Fruit fly (Drosophila melanogaster) whole organism, embryonic: ENCODE data around the gene Ugt35A1.

ENCODE experiments used
- Atf-2 ChIP-seq: fragments of 200-800 bp; sonication (Bioruptor generic); optimal IDR thresholded peaks from 2 replicates; lab custom pipeline; 2016; ENCODE audit warnings: missing biosample characterization, missing genetic modification characterization
- CG16779 ChIP-seq: fragments of 200-800 bp; sonication (Bioruptor generic); IDR thresholded peaks from 2 replicates; pipeline ENCODE4 v1.3.6; 2022; ENCODE audit warnings: missing biosample characterization, missing genetic modification characterization
- CG17612 ChIP-seq: fragments of 200-800 bp; sonication (Bioruptor generic); IDR thresholded peaks from 2 replicates; pipeline ENCODE4 v1.3.6; 2022; ENCODE audit warnings: missing biosample characterization, missing genetic modification characterization
- CG17802 ChIP-seq: fragments of 200-800 bp; sonication (Bioruptor generic); optimal IDR thresholded peaks from 2 replicates; lab custom pipeline; 2018; ENCODE audit warnings: missing biosample characterization, mild to moderate bottlenecking, missing genetic modification characterization, moderate library complexity
- CG17912 ChIP-seq: fragments of 200-800 bp; sonication (Bioruptor generic); optimal IDR thresholded peaks from 2 replicates; lab custom pipeline; 2018; ENCODE audit warnings: missing biosample characterization, mild to moderate bottlenecking, missing genetic modification characterization
- CG2199 ChIP-seq: fragments of 200-800 bp; sonication (Bioruptor generic); IDR thresholded peaks from 3 replicates; pipeline ENCODE4 v1.3.6; 2022; ENCODE audit warnings: missing biosample characterization, missing genetic modification characterization
- CG34376 ChIP-seq: fragments of 200-800 bp; sonication (Bioruptor generic); optimal IDR thresholded peaks from 2 replicates; lab custom pipeline; 2018; ENCODE audit warnings: missing biosample characterization, mild to moderate bottlenecking, missing genetic modification characterization
- CG3726 ChIP-seq: fragments of 200-800 bp; sonication (Bioruptor generic); IDR thresholded peaks from 3 replicates; pipeline ENCODE4, ENCODE4 v1.3.6; 2022; ENCODE audit warnings: missing biosample characterization, missing genetic modification characterization
- CG3995 ChIP-seq: fragments of 200-800 bp; sonication (Bioruptor generic); optimal IDR thresholded peaks from 3 replicates; lab custom pipeline; 2016; ENCODE audit warnings: missing biosample characterization, missing genetic modification characterization
- CG4707 ChIP-seq: fragments of 200-800 bp; sonication (Bioruptor generic); optimal IDR thresholded peaks from 2 replicates; lab custom pipeline; 2018; ENCODE audit warnings: missing biosample characterization, mild to moderate bottlenecking, missing genetic modification characterization, moderate library complexity
- CG4730 ChIP-seq: fragments of 200-800 bp; sonication (Bioruptor generic); IDR thresholded peaks from 2 replicates; pipeline ENCODE4 v1.3.6; 2022; ENCODE audit warnings: missing biosample characterization, missing genetic modification characterization
- CG4820 ChIP-seq: fragments of 200-800 bp; sonication (Bioruptor generic); optimal IDR thresholded peaks from 3 replicates; lab custom pipeline; 2016; ENCODE audit warnings: missing biosample characterization, missing genetic modification characterization
- CG5245 ChIP-seq: fragments of 200-800 bp; sonication (Bioruptor generic); optimal IDR thresholded peaks from 3 replicates; lab custom pipeline; 2016; ENCODE audit warnings: missing biosample characterization, missing genetic modification characterization
- CG6254 ChIP-seq: fragments of 200-800 bp; sonication (Bioruptor generic); optimal IDR thresholded peaks from 3 replicates; lab custom pipeline; 2017; ENCODE audit warnings: mild to moderate bottlenecking, missing biosample characterization, missing genetic modification reagents, missing genetic modification characterization
- CG6791 ChIP-seq: fragments of 200-800 bp; sonication (Bioruptor generic); IDR thresholded peaks from 3 replicates; pipeline ENCODE4 v1.3.6; 2022; ENCODE audit warnings: missing biosample characterization, missing genetic modification characterization; ENCODE audit not compliant: partially characterized antibody
- CG7357 ChIP-seq: fragments of 200-800 bp; sonication (Bioruptor generic); IDR thresholded peaks from 3 replicates; pipeline ENCODE4 v1.3.6; 2022; ENCODE audit warnings: missing biosample characterization, missing genetic modification characterization
- CG7987 ChIP-seq: fragments of 200-800 bp; sonication (Bioruptor generic); optimal IDR thresholded peaks from 2 replicates; lab custom pipeline; 2018; ENCODE audit warnings: missing biosample characterization, mild to moderate bottlenecking, missing genetic modification characterization, moderate library complexity
- CG8281 ChIP-seq: fragments of 200-800 bp; sonication (Bioruptor generic); optimal IDR thresholded peaks from 2 replicates; lab custom pipeline; 2018; ENCODE audit warnings: missing biosample characterization, mild to moderate bottlenecking, missing genetic modification characterization, moderate library complexity
- CG8478 ChIP-seq: fragments of >200 bp; optimal IDR thresholded peaks from 2 replicates; lab custom pipeline; 2018
- CG9215 ChIP-seq: fragments of 200-800 bp; sonication (Bioruptor generic); IDR thresholded peaks from 2 replicates; pipeline ENCODE4 v1.3.6; 2022; ENCODE audit warnings: missing biosample characterization, missing genetic modification characterization
- HHEX ChIP-seq: fragments of 200-800 bp; sonication (Bioruptor generic); optimal IDR thresholded peaks from 3 replicates; lab custom pipeline; 2017; ENCODE audit warnings: missing biosample characterization, mild to moderate bottlenecking, missing genetic modification characterization, missing genetic modification reagents
- MESR4 ChIP-seq: fragments of 200-800 bp; sonication (Bioruptor generic); optimal IDR thresholded peaks from 2 replicates; lab custom pipeline; 2018; ENCODE audit warnings: missing biosample characterization, mild to moderate bottlenecking, missing genetic modification characterization, moderate library complexity
- Opbp ChIP-seq: fragments of 200-800 bp; sonication (Bioruptor generic); IDR thresholded peaks from 3 replicates; pipeline ENCODE4 v1.3.6; 2022; ENCODE audit warnings: missing biosample characterization, missing genetic modification characterization; ENCODE audit not compliant: partially characterized antibody
- PHDP ChIP-seq: fragments of 200-800 bp; sonication (Bioruptor generic); optimal IDR thresholded peaks from 3 replicates; lab custom pipeline; 2018; ENCODE audit warnings: missing biosample characterization, mild to moderate bottlenecking, missing genetic modification characterization, moderate library complexity
- Ravus ChIP-seq: fragments of 200-800 bp; sonication (Bioruptor generic); IDR thresholded peaks from 2 replicates; pipeline ENCODE4 v1.3.6; 2022; ENCODE audit warnings: missing biosample characterization, missing genetic modification characterization
- Sox102F ChIP-seq: fragments of 200-800 bp; sonication (Bioruptor generic); optimal IDR thresholded peaks from 2 replicates; lab custom pipeline; 2018; ENCODE audit warnings: missing biosample characterization, mild to moderate bottlenecking, missing genetic modification characterization, moderate library complexity
- Trl ChIP-seq, 3 experiments: fragments of >200 bp in 2 of 3; fragments of 200-800 bp in 1 of 3; sonication (Bioruptor generic) in 1 of 3; optimal IDR thresholded peaks; 2 replicates in 1 of 3; 3 replicates in 2 of 3; lab custom pipeline; 2016 to 2017; ENCODE audit warnings: missing biosample characterization in 1 of 3, missing genetic modification characterization in 1 of 3
- amos ChIP-seq: fragments of 200-800 bp; sonication (Bioruptor generic); IDR thresholded peaks from 2 replicates; pipeline ENCODE4 v1.3.6; 2022; ENCODE audit warnings: missing biosample characterization, missing genetic modification characterization; ENCODE audit not compliant: partially characterized antibody
- ash1 ChIP-seq: fragments of 200-800 bp; sonication (Bioruptor generic); optimal IDR thresholded peaks from 2 replicates; lab custom pipeline; 2018; ENCODE audit warnings: missing biosample characterization, mild to moderate bottlenecking, missing genetic modification characterization
- bigmax ChIP-seq: fragments of 200-800 bp; sonication (Bioruptor generic); optimal IDR thresholded peaks from 2 replicates; lab custom pipeline; 2018; ENCODE audit warnings: missing biosample characterization, mild to moderate bottlenecking, missing genetic modification characterization
- cad ChIP-seq: fragments of >200 bp; optimal IDR thresholded peaks from 2 replicates; lab custom pipeline; 2017; ENCODE audit warnings: missing biosample characterization, missing genetic modification characterization
- chinmo ChIP-seq: fragments of 200-800 bp; sonication (Bioruptor generic); IDR thresholded peaks from 4 replicates; pipeline ENCODE4 v1.3.6; 2022; ENCODE audit warnings: missing biosample characterization, missing genetic modification characterization; ENCODE audit not compliant: partially characterized antibody
- crc ChIP-seq: fragments of 200-800 bp; sonication (Bioruptor generic); optimal IDR thresholded peaks from 2 replicates; lab custom pipeline; 2016; ENCODE audit warnings: missing biosample characterization, missing genetic modification characterization
- crol ChIP-seq: fragments of 200-800 bp; sonication (Bioruptor generic); IDR thresholded peaks from 2 replicates; pipeline ENCODE4 v1.3.6; 2022; ENCODE audit warnings: missing biosample characterization, missing genetic modification characterization
- dysf ChIP-seq: fragments of 200-800 bp; sonication (Bioruptor generic); IDR thresholded peaks from 3 replicates; pipeline ENCODE4 v1.3.6; 2022; ENCODE audit warnings: missing biosample characterization, missing genetic modification characterization
- exex ChIP-seq: fragments of 200-800 bp; sonication (Bioruptor generic); optimal IDR thresholded peaks from 4 replicates; lab custom pipeline; 2018; ENCODE audit warnings: missing biosample characterization, mild to moderate bottlenecking, missing genetic modification characterization, moderate library complexity
- gem ChIP-seq: fragments of 200-800 bp; sonication (Bioruptor generic); optimal IDR thresholded peaks from 2 replicates; lab custom pipeline; 2019; ENCODE audit warnings: missing biosample characterization, mild to moderate bottlenecking, missing genetic modification characterization, moderate library complexity
- grau ChIP-seq: fragments of 200-800 bp; optimal IDR thresholded peaks from 3 replicates; lab custom pipeline; 2019; ENCODE audit warnings: missing biosample characterization, mild to moderate bottlenecking, missing genetic modification characterization, moderate library complexity
- lab ChIP-seq: fragments of 200-800 bp; sonication (Bioruptor generic); optimal IDR thresholded peaks from 3 replicates; lab custom pipeline; 2017; ENCODE audit warnings: missing biosample characterization, missing genetic modification characterization, mild to moderate bottlenecking, moderate library complexity, missing genetic modification reagents
- mirr ChIP-seq: fragments of 200-800 bp; sonication (Bioruptor generic); optimal IDR thresholded peaks from 3 replicates; lab custom pipeline; 2018; ENCODE audit warnings: missing biosample characterization, mild to moderate bottlenecking, missing genetic modification characterization
- sc ChIP-seq, 3 experiments: fragments of >200 bp in 2 of 3; fragments of 200-800 bp in 1 of 3; sonication (Bioruptor generic) in 1 of 3; optimal IDR thresholded peaks; 2 replicates in 2 of 3; 3 replicates in 1 of 3; lab custom pipeline; 2017; ENCODE audit warnings: mild to moderate bottlenecking in 1 of 3, missing biosample characterization in 1 of 3, missing genetic modification characterization in 1 of 3, missing genetic modification reagents in 1 of 3
- sr ChIP-seq: fragments of 200-800 bp; sonication (Bioruptor generic); IDR thresholded peaks from 3 replicates; pipeline ENCODE4 v1.3.6; 2022; ENCODE audit warnings: missing biosample characterization, missing genetic modification characterization
- sug ChIP-seq: fragments of 200-800 bp; optimal IDR thresholded peaks from 2 replicates; lab custom pipeline; 2019; ENCODE audit warnings: missing biosample characterization, mild to moderate bottlenecking, missing genetic modification characterization, moderate library complexity
- twi ChIP-seq: fragments of 200-800 bp; optimal IDR thresholded peaks from 2 replicates; lab custom pipeline; 2019; ENCODE audit warnings: missing biosample characterization, mild to moderate bottlenecking, missing genetic modification characterization, moderate library complexity
- unpg ChIP-seq: fragments of 200-800 bp; sonication (Bioruptor generic); optimal IDR thresholded peaks from 3 replicates; lab custom pipeline; 2018; ENCODE audit warnings: missing biosample characterization, mild to moderate bottlenecking, missing genetic modification characterization, moderate library complexity

Ugt35A1 gene

DNA sequence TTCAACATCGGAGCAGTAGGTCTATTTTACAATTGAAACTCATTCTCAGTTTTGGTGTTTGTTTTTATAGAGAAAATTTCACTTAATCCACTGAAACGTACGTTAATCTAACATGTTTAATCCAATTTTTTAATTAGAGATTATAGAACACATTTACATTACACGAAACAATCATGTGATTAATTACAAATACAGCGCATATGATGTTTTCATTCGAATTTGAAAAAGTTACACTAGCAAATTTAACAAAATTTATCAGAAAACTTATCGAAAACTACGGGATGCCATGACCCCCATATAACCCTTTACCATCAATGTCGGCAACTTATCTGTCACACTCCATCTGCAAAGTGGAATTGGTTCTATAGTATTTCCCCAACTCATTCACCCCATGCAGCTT, 27.3 kb downstream of the Ugt35A1 start, which contains the start of gene CheA86a:
Gene CheA86a (minus strand): TSS at position 101 of the 400 bp plus-strand sequence.
- TF ChIP-seq lab (no peak), CG7987 (GFP tag; lab: Kevin White, UChicago) (no peak)
- TF ChIP-seq, all 482 proteins: peak for 0

DNA sequence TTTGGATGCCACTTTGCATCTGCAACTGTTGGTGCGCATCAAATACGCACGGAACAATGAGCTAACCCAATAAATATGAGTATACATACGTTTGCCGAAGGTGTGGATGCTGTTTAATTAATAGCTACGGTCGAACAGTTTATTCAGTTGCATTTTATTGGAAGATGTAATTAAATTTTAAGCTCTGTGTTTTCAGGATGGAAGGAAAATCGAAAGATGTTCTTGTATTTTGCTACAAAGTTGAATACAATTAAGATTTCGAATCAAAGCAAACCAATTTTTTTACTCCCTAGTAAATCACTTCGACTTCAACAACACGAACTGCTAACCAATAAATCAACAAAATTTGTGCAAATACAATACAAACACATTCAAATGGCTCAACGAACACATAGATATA, 35.6 kb downstream of the Ugt35A1 start, which contains the start of gene mAcon2:
Gene mAcon2 (plus strand): TSS at position 301 of the 400 bp plus-strand sequence.
- TF ChIP-seq MESR4 (GFP tag; lab: Kevin White, UChicago), result no peak
- no peak for TF ChIP-seq CG16779 (GFP tag; lab: Robert Waterston, UW)
- TF ChIP-seq CG6791 (GFP tag; lab: Robert Waterston, UW), result no peak
- TF ChIP-seq CG9215 (GFP tag; lab: Robert Waterston, UW), result no peak
- no peak for TF ChIP-seq Sox102F (GFP tag; lab: Kevin White, UChicago)
- TF ChIP-seq Opbp, result no peak
- TF ChIP-seq Atf-2, result no peak
- TF ChIP-seq CG5245 (GFP tag; lab: Kevin White, UChicago), result no peak
- no peak for TF ChIP-seq CG2199 (GFP tag; lab: Robert Waterston, UW)
- TF ChIP-seq unpg (GFP tag; lab: Kevin White, UChicago), result no peak
- no peak for TF ChIP-seq CG4820 (GFP tag; lab: Kevin White, UChicago)
- TF ChIP-seq twi, result no peak
- no peak for TF ChIP-seq CG17802 (tag; lab: Kevin White, UChicago)
- no peak for TF ChIP-seq CG7357 (GFP tag; lab: Robert Waterston, UW)
- TF ChIP-seq crc (GFP tag; lab: Kevin White, UChicago), result no peak
- no peak for TF ChIP-seq CG3726 (GFP tag; lab: Robert Waterston, UW)
- TF ChIP-seq CG8281 (tag; lab: Kevin White, UChicago), result no peak
- no peak for TF ChIP-seq gem (tag; lab: Kevin White, UChicago)
- TF ChIP-seq ash1 (GFP tag; lab: Kevin White, UChicago), result no peak
- TF ChIP-seq crol, result no peak

DNA sequence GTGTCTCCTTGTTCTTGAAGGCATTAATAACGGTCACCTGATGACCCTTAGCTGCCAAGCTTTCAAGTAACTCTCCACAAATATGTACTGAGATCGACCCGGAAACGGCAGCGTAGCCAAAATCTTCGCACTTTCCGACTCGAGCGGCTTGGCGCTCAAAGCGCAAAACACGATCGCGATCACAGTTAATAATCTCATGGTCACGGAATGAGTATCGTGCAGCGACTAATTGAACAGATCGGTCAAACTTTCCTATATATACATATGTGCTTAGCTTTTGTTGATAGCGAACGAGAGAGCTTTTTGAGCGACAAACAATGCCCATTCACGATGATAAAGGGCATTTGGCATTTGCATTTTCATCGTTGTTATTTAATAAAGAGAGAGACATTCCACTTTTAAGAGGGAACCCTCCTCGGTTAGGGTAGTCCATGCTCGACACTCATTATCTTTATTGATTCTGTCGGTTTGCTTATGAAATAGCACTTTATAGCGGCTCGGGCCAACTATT, 44.3 kb downstream of the Ugt35A1 start, which contains the start of gene Ugt35C1:
Gene Ugt35C1 (minus strand): TSS at position 213 of the 511 bp plus-strand sequence.
- peak; percentile 46 for TF ChIP-seq exex (tag; lab: Kevin White, UChicago)
- TF ChIP-seq CG34376 (GFP tag; lab: Kevin White, UChicago), result peak; percentile 33
- TF ChIP-seq dysf (GFP tag; lab: Robert Waterston, UW), result no peak
- peak; percentile 67 for TF ChIP-seq CG3995 (GFP tag; lab: Kevin White, UChicago)
- 0 out of 4 replicates have a peak, but pooled peaks have one; percentile 22 for TF ChIP-seq chinmo
- peak; percentile 16 for TF ChIP-seq lab
- peak; percentile 11; the same call in 1 of the 2 replicates for TF ChIP-seq amos (GFP tag; lab: Robert Waterston, UW)
- no peak for TF ChIP-seq CG17612 (GFP tag; lab: Robert Waterston, UW)
- TF ChIP-seq grau (tag; lab: Kevin White, UChicago), result no peak
- TF ChIP-seq Trl (optimal IDR thresholded peaks at IDR 0.05; lab: Kevin White, UChicago), result peak in 1 of 2 experiments; percentile 15
- TF ChIP-seq Trl (GFP tag; optimal IDR thresholded peaks at IDR 0.05; lab: Kevin White, UChicago), result no peak

DNA sequence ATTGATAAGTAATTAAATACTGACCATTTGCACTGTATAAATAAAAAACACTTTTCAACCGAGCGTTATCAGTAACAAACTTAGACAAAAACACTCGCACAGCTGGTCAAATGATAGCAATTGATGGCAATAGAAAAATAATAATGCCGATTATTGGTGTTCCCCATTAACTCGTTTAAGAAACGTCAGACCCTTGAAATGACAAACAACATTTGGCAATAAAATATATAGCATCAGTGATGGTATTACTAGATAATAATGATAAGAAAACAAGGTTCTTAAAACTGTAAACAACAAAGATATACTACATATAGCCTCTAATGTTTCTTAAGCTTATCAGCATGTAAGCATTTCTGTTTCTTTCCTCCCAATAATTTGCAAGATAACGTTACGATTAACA, 46.1 kb downstream of the Ugt35A1 start:
- TF ChIP-seq CG4730 (GFP tag; lab: Robert Waterston, UW), result no peak
- TF ChIP-seq HHEX (GFP tag; lab: Kevin White, UChicago), result no peak
- TF ChIP-seq PHDP, result no peak
- TF ChIP-seq bigmax (GFP tag; lab: Kevin White, UChicago), result no peak
- TF ChIP-seq CG34376 (GFP tag; lab: Kevin White, UChicago), result peak; percentile 70
- peak; percentile 57 for TF ChIP-seq sug (tag; lab: Kevin White, UChicago)
- peak; percentile 42 for TF ChIP-seq mirr (GFP tag; lab: Kevin White, UChicago)
- TF ChIP-seq Ravus (GFP tag; lab: Robert Waterston, UW), result no peak
- no peak for TF ChIP-seq sc (optimal IDR thresholded peaks at IDR 0.05; lab: Kevin White, UChicago)
- TF ChIP-seq sc (GFP tag; optimal IDR thresholded peaks at IDR 0.05; lab: Kevin White, UChicago), result no peak
- TF ChIP-seq CG6254 (GFP tag; lab: Kevin White, UChicago), result no peak
- TF ChIP-seq exex (tag; lab: Kevin White, UChicago), result peak; percentile 95
- no peak for TF ChIP-seq CG17912 (GFP tag; lab: Kevin White, UChicago)
- TF ChIP-seq sr (GFP tag; lab: Robert Waterston, UW), result no peak
- no peak for TF ChIP-seq cad (GFP tag; lab: Kevin White, UChicago)
- no peak for TF ChIP-seq CG4707 (GFP tag; lab: Kevin White, UChicago)
- no peak for TF ChIP-seq CG8478 (lab: Kevin White, UChicago)
